Fruit fly (Drosophila melanogaster): Measurements from ENCODE around the gene Pdi.

The Pdi gene

dm6 chr3L:15102669-15103309, 39.9 kb downstream of the Pdi start:
- TF ChIP-seq CG17801 (GFP tag; optimal IDR thresholded peaks at IDR 0.05; ENCODE audit: partially characterized antibody): no peak

- no peak for TF ChIP-seq CG17801 (GFP tag; optimal IDR thresholded peaks at IDR 0.05; ENCODE audit: partially characterized antibody)
Measured at dm6 chr3L:15101639-15102413, 40.8 kb downstream of the Pdi start.

- TF ChIP-seq CG17801 (GFP tag; optimal IDR thresholded peaks at IDR 0.05; ENCODE audit: partially characterized antibody): no peak
Measured at dm6 chr3L:15100983-15101382, 41.7 kb downstream of the Pdi start.

DNA sequence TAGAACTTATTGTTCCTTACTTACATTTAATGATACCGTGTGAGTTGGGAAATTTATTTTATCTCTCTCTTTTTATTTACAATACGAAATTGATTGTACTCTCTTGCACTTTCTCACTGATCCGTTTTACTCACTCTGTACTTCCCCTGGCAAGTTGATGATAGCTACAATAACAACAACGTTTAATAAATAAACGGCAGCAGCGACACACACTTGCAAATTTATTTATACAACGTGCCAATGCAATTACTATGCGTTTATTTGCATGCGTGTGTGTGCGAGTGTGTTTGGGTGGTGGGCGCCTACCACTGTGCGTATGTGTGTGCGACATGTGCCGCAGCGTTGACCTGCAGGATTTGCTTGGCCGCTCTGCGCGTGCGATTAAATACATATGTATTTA, 43.1 kb downstream of the Pdi start:
- no peak for TF ChIP-seq CG17801 (GFP tag; optimal IDR thresholded peaks at IDR 0.05; ENCODE audit: partially characterized antibody)

- peak; percentile 86 for TF ChIP-seq CG17801 (GFP tag; optimal IDR thresholded peaks at IDR 0.05; ENCODE audit: partially characterized antibody)
Measured at dm6 chr3L:15098659-15099512, 43.8 kb downstream of the Pdi start.

DNA sequence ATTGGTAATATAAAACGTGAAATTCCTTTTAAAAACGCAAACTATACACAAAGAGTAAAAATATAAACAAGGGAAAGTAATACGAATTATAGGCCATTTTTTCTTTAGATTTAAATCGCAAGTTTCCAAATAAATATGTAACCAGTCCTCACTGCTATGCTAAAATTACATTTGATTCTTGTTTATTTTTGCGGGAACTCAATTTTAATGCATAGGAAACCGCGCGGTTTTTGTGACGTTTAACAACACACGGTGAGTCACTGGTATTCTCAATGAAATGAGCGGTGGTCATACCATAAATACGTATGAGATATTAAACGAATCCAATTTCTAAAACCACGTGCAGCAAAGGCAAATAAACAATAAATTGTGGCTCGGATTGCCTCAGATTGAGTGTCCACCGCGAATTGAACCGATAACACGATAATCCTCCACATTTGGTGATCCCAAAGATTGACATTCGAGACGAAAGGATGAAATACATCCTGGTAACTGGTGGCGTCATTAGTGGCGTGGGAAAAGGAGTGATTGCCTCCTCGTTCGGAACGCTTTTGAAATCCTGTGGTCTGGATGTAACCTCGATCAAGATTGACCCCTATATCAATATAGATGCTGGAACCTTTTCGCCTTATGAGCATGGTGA, 44.6 kb downstream of the Pdi start, which contains the start of gene Ctps:
TSS of gene Ctps (plus strand) at position 37 of the 643 bp plus-strand sequence.
- no peak for TF ChIP-seq CG17801 (GFP tag; optimal IDR thresholded peaks at IDR 0.05; ENCODE audit: partially characterized antibody)

dm6 chr3L:15094589-15095288, 47.9 kb downstream of the Pdi start, which contains the start of the genes sstn, Plp and GlyRS:
sstn (minus strand) TSS chr3L:15094719.
Plp (minus strand) TSS chr3L:15094724.
GlyRS (plus strand) TSS chr3L:15095142.
- no peak for TF ChIP-seq CG17801 (GFP tag; optimal IDR thresholded peaks at IDR 0.05; ENCODE audit: partially characterized antibody)

dm6 chr3L:15093929-15094588, 48.6 kb downstream of the Pdi start:
- peak; percentile 44 for TF ChIP-seq CG17801 (GFP tag; optimal IDR thresholded peaks at IDR 0.05; ENCODE audit: partially characterized antibody)

- TF ChIP-seq CG17801 (GFP tag; optimal IDR thresholded peaks at IDR 0.05; ENCODE audit: partially characterized antibody): no peak
Measured at dm6 chr3L:15089887-15090679, 52.6 kb downstream of the Pdi start.

dm6 chr3L:15089083-15089704, 53.4 kb downstream of the Pdi start:
- TF ChIP-seq CG17801 (GFP tag; optimal IDR thresholded peaks at IDR 0.05; ENCODE audit: partially characterized antibody): no peak

dm6 chr3L:15088285-15088684, 54.4 kb downstream of the Pdi start:
- TF ChIP-seq CG17801 (GFP tag; optimal IDR thresholded peaks at IDR 0.05; ENCODE audit: partially characterized antibody): no peak
